Fruit fly (Drosophila melanogaster) whole organism, embryonic: ENCODE data around the gene Jupiter.

Experiments used
- Bdp1 ChIP-seq: fragments of 200-800 bp; sonication (Bioruptor generic); optimal IDR thresholded peaks from 3 replicates; lab custom pipeline; 2016; ENCODE audit warnings: missing biosample characterization, missing genetic modification characterization
- CG10366 ChIP-seq: fragments of 200-800 bp; sonication (Bioruptor generic); IDR thresholded peaks from 2 replicates; pipeline ENCODE4 v1.3.6; 2022; ENCODE audit warnings: missing biosample characterization, missing genetic modification characterization
- CG10431 ChIP-seq: fragments of 200-800 bp; sonication (Bioruptor generic); optimal IDR thresholded peaks from 3 replicates; lab custom pipeline; 2018; ENCODE audit warnings: missing biosample characterization, mild to moderate bottlenecking, missing genetic modification characterization
- CG10462 ChIP-seq: fragments of 200-800 bp; sonication (Bioruptor generic); optimal IDR thresholded peaks from 2 replicates; lab custom pipeline; 2016; ENCODE audit warnings: missing biosample characterization, missing genetic modification characterization
- CG11695 ChIP-seq: fragments of 200-800 bp; sonication (Bioruptor generic); IDR thresholded peaks from 3 replicates; pipeline ENCODE4 v1.3.6; 2022; ENCODE audit warnings: missing biosample characterization, missing genetic modification characterization
- CG12769 ChIP-seq: fragments of 200-800 bp; sonication (Bioruptor generic); optimal IDR thresholded peaks from 2 replicates; lab custom pipeline; 2019; ENCODE audit warnings: missing biosample characterization, mild to moderate bottlenecking, missing genetic modification characterization, moderate library complexity
- CG12942 ChIP-seq: fragments of 200-800 bp; sonication (Bioruptor generic); optimal IDR thresholded peaks from 3 replicates; lab custom pipeline; 2016; ENCODE audit warnings: missing biosample characterization, missing genetic modification characterization
- CG14667 ChIP-seq: fragments of 200-800 bp; sonication (Bioruptor generic); IDR thresholded peaks from 2 replicates; pipeline ENCODE4 v1.3.6; 2022; ENCODE audit warnings: missing biosample characterization, missing genetic modification characterization
- CG1603 ChIP-seq: fragments of 200-800 bp; sonication (Bioruptor generic); optimal IDR thresholded peaks from 2 replicates; lab custom pipeline; 2019; ENCODE audit warnings: missing biosample characterization, mild to moderate bottlenecking, missing genetic modification characterization, moderate library complexity
- CG2120 ChIP-seq: fragments of 200-800 bp; sonication (Bioruptor generic); optimal IDR thresholded peaks from 3 replicates; lab custom pipeline; 2016; ENCODE audit warnings: missing biosample characterization, missing genetic modification characterization
- CG2889 ChIP-seq: fragments of 200-800 bp; sonication (Bioruptor generic); IDR thresholded peaks from 3 replicates; pipeline ENCODE4 v1.3.6; 2022; ENCODE audit warnings: missing biosample characterization, missing genetic modification characterization
- CG33213 ChIP-seq: fragments of 200-800 bp; sonication (Bioruptor generic); optimal IDR thresholded peaks from 3 replicates; lab custom pipeline; 2016; ENCODE audit warnings: missing biosample characterization, missing genetic modification characterization
- CG34376 ChIP-seq: fragments of 200-800 bp; sonication (Bioruptor generic); optimal IDR thresholded peaks from 2 replicates; lab custom pipeline; 2018; ENCODE audit warnings: missing biosample characterization, mild to moderate bottlenecking, missing genetic modification characterization
- CG4424 ChIP-seq: fragments of 200-800 bp; sonication (Bioruptor generic); optimal IDR thresholded peaks from 3 replicates; lab custom pipeline; 2016; ENCODE audit warnings: missing biosample characterization, missing genetic modification characterization
- CG4707 ChIP-seq: fragments of 200-800 bp; sonication (Bioruptor generic); optimal IDR thresholded peaks from 2 replicates; lab custom pipeline; 2018; ENCODE audit warnings: missing biosample characterization, mild to moderate bottlenecking, missing genetic modification characterization, moderate library complexity
- CG6175 ChIP-seq: fragments of 200-800 bp; sonication (Bioruptor generic); IDR thresholded peaks from 3 replicates; pipeline ENCODE4 v1.3.6; 2022; ENCODE audit warnings: missing biosample characterization, missing genetic modification characterization
- CG6813 ChIP-seq: fragments of 200-800 bp; sonication (Bioruptor generic); optimal IDR thresholded peaks from 2 replicates; lab custom pipeline; 2017; ENCODE audit warnings: missing biosample characterization, missing genetic modification characterization, mild to moderate bottlenecking, moderate library complexity, missing genetic modification reagents
- CG7963 ChIP-seq: fragments of 200-800 bp; sonication (Bioruptor generic); IDR thresholded peaks from 3 replicates; pipeline ENCODE4 v1.3.6; 2022; ENCODE audit warnings: missing biosample characterization, missing genetic modification characterization; ENCODE audit not compliant: partially characterized antibody
- CkIIα-i1 ChIP-seq: fragments of 200-800 bp; sonication (Bioruptor generic); IDR thresholded peaks from 2 replicates; pipeline ENCODE4 v1.3.6; 2022; ENCODE audit warnings: missing biosample characterization, missing genetic modification characterization
- Drgx ChIP-seq: fragments of 200-800 bp; sonication (Bioruptor generic); IDR thresholded peaks from 2 replicates; pipeline ENCODE4 v1.3.6; 2022; ENCODE audit warnings: missing biosample characterization, missing genetic modification characterization
- Ets97D ChIP-seq: fragments of 200-800 bp; sonication (Bioruptor generic); optimal IDR thresholded peaks from 3 replicates; lab custom pipeline; 2016; ENCODE audit warnings: missing biosample characterization, missing genetic modification characterization
- H2.0 ChIP-seq: fragments of 200-800 bp; sonication (Bioruptor generic); IDR thresholded peaks from 2 replicates; pipeline ENCODE4 v1.3.6; 2022; ENCODE audit warnings: missing biosample characterization, missing genetic modification characterization
- Lhr ChIP-seq: fragments of 200-800 bp; sonication (Bioruptor generic); optimal IDR thresholded peaks from 3 replicates; lab custom pipeline; 2017; ENCODE audit warnings: mild to moderate bottlenecking, missing biosample characterization, missing genetic modification reagents, missing genetic modification characterization
- Nf-YB ChIP-seq: fragments of 200-800 bp; sonication (Bioruptor generic); optimal IDR thresholded peaks from 3 replicates; lab custom pipeline; 2019; ENCODE audit warnings: missing biosample characterization, mild to moderate bottlenecking, missing genetic modification characterization, moderate library complexity
- Opbp ChIP-seq: fragments of 200-800 bp; sonication (Bioruptor generic); IDR thresholded peaks from 3 replicates; pipeline ENCODE4 v1.3.6; 2022; ENCODE audit warnings: missing biosample characterization, missing genetic modification characterization; ENCODE audit not compliant: partially characterized antibody
- Sox102F ChIP-seq: fragments of 200-800 bp; sonication (Bioruptor generic); optimal IDR thresholded peaks from 2 replicates; lab custom pipeline; 2018; ENCODE audit warnings: missing biosample characterization, mild to moderate bottlenecking, missing genetic modification characterization, moderate library complexity
- Sry-β ChIP-seq: fragments of 200-800 bp; sonication (Bioruptor generic); optimal IDR thresholded peaks from 2 replicates; lab custom pipeline; 2018; ENCODE audit warnings: missing biosample characterization, mild to moderate bottlenecking, missing genetic modification characterization, moderate library complexity
- TFAM ChIP-seq: fragments of 200-800 bp; sonication (Bioruptor generic); optimal IDR thresholded peaks from 2 replicates; lab custom pipeline; 2017; ENCODE audit warnings: missing biosample characterization, missing genetic modification characterization, inconsistent platforms
- aop ChIP-seq: fragments of 200-800 bp; sonication (Bioruptor generic); IDR thresholded peaks from 2 replicates; pipeline ENCODE4 v1.3.6; 2022; ENCODE audit warnings: missing biosample characterization, missing genetic modification characterization
- ase ChIP-seq: fragments of 200-800 bp; sonication (Bioruptor generic); IDR thresholded peaks from 3 replicates; pipeline ENCODE4 v1.3.6; 2022; ENCODE audit warnings: missing biosample characterization, missing genetic modification characterization
- cad ChIP-seq: fragments of >200 bp; optimal IDR thresholded peaks from 2 replicates; lab custom pipeline; 2017; ENCODE audit warnings: missing biosample characterization, missing genetic modification characterization
- crol ChIP-seq: fragments of 200-800 bp; sonication (Bioruptor generic); IDR thresholded peaks from 2 replicates; pipeline ENCODE4 v1.3.6; 2022; ENCODE audit warnings: missing biosample characterization, missing genetic modification characterization
- dmrt11E ChIP-seq: fragments of 200-800 bp; sonication (Bioruptor generic); optimal IDR thresholded peaks from 3 replicates; lab custom pipeline; 2018; ENCODE audit warnings: missing biosample characterization, mild to moderate bottlenecking, missing genetic modification characterization, moderate library complexity
- dpn ChIP-seq, 2 experiments: fragments of 200-800 bp; sonication (Bioruptor generic); optimal IDR thresholded peaks; 3 replicates each; lab custom pipeline; 2016; ENCODE audit warnings: missing biosample characterization in 2 of 2, missing genetic modification characterization in 2 of 2
- emc ChIP-seq: fragments of 200-800 bp; sonication (Bioruptor generic); optimal IDR thresholded peaks from 2 replicates; lab custom pipeline; 2016; ENCODE audit warnings: missing biosample characterization, missing genetic modification characterization
- fd3F ChIP-seq: fragments of 200-800 bp; sonication (Bioruptor generic); optimal IDR thresholded peaks from 2 replicates; lab custom pipeline; 2018; ENCODE audit warnings: missing biosample characterization, mild to moderate bottlenecking, missing genetic modification characterization, moderate library complexity
- fd96Cb ChIP-seq: fragments of 200-800 bp; sonication (Bioruptor generic); optimal IDR thresholded peaks from 2 replicates; lab custom pipeline; 2018; ENCODE audit warnings: missing biosample characterization, mild to moderate bottlenecking, missing genetic modification characterization, moderate library complexity
- gfzf ChIP-seq: fragments of 200-800 bp; sonication (Bioruptor generic); optimal IDR thresholded peaks from 2 replicates; lab custom pipeline; 2016; ENCODE audit warnings: missing biosample characterization, mild to moderate bottlenecking, missing genetic modification characterization, moderate library complexity
- hb ChIP-seq: fragments of 200-800 bp; sonication (Bioruptor generic); IDR thresholded peaks from 3 replicates; pipeline ENCODE4 v1.3.6; 2022; ENCODE audit warnings: missing biosample characterization, missing genetic modification characterization; ENCODE audit not compliant: partially characterized antibody
- lov ChIP-seq, 2 experiments: fragments of 200-800 bp in 1 of 2; fragments of >200 bp in 1 of 2; sonication (Bioruptor generic) in 1 of 2; IDR thresholded peaks in 1 of 2; optimal IDR thresholded peaks in 1 of 2; 2 replicates in 1 of 2; 3 replicates in 1 of 2; pipeline versions ENCODE4 v1.3.6 to Lab custom; 2017 to 2022; ENCODE audit warnings: missing biosample characterization in 1 of 2, missing genetic modification characterization in 1 of 2
- mirr ChIP-seq: fragments of 200-800 bp; sonication (Bioruptor generic); optimal IDR thresholded peaks from 3 replicates; lab custom pipeline; 2018; ENCODE audit warnings: missing biosample characterization, mild to moderate bottlenecking, missing genetic modification characterization
- nerfin-1 ChIP-seq: fragments of 200-800 bp; sonication (Bioruptor generic); optimal IDR thresholded peaks from 3 replicates; lab custom pipeline; 2019; ENCODE audit warnings: missing biosample characterization, mild to moderate bottlenecking, missing genetic modification characterization, moderate library complexity
- nerfin-2 ChIP-seq: fragments of 200-800 bp; sonication (Bioruptor generic); IDR thresholded peaks from 2 replicates; pipeline ENCODE4 v1.3.6; 2022; ENCODE audit warnings: missing biosample characterization, missing genetic modification characterization; ENCODE audit not compliant: partially characterized antibody
- phol ChIP-seq: fragments of 200-800 bp; sonication (Bioruptor generic); optimal IDR thresholded peaks from 3 replicates; lab custom pipeline; 2018; ENCODE audit warnings: missing biosample characterization, mild to moderate bottlenecking, missing genetic modification characterization, moderate library complexity
- prd ChIP-seq, 3 experiments: fragments of >200 bp in 2 of 3; fragments of 200-800 bp in 1 of 3; sonication (Bioruptor generic) in 1 of 3; optimal IDR thresholded peaks in 2 of 3; IDR thresholded peaks in 1 of 3; 2 replicates in 2 of 3; 3 replicates in 1 of 3; pipeline versions ENCODE4 v1.3.6 to Lab custom; 2017 to 2022; ENCODE audit warnings: missing biosample characterization in 1 of 3, missing genetic modification characterization in 1 of 3
- repo ChIP-seq: fragments of 200-800 bp; sonication (Bioruptor generic); optimal IDR thresholded peaks from 2 replicates; lab custom pipeline; 2016; ENCODE audit warnings: missing biosample characterization, missing genetic modification characterization
- sisA ChIP-seq: fragments of 200-800 bp; sonication (Bioruptor generic); IDR thresholded peaks from 2 replicates; pipeline ENCODE4 v1.3.6; 2022; ENCODE audit warnings: missing biosample characterization, missing genetic modification characterization
- tna ChIP-seq: fragments of 200-800 bp; sonication (Bioruptor generic); IDR thresholded peaks from 2 replicates; pipeline ENCODE4 v1.3.6; 2022; ENCODE audit warnings: missing biosample characterization, missing genetic modification characterization; ENCODE audit not compliant: partially characterized antibody
- wek ChIP-seq: fragments of 200-800 bp; sonication (Bioruptor generic); optimal IDR thresholded peaks from 3 replicates; lab custom pipeline; 2018; ENCODE audit warnings: missing biosample characterization, mild to moderate bottlenecking, missing genetic modification characterization, moderate library complexity

Jupiter gene

dm6 chr3R:11649449-11649848 lies 29.7 kb upstream of the Jupiter start (continued):
- TF ChIP-seq Lhr (GFP tag; lab: Kevin White, UChicago) (peak; percentile 40), CG6175 (GFP tag; lab: Robert Waterston, UW) (peak; percentile 96), CG2120 (GFP tag; lab: Kevin White, UChicago) (peak; percentile 99), Opbp (GFP tag; lab: Robert Waterston, UW) (no peak), aop (GFP tag; lab: Robert Waterston, UW) (peak; percentile 92), dpn (GFP tag; optimal IDR thresholded peaks at IDR 0.05; lab: Kevin White, UChicago) (peak; percentile 98), mirr (GFP tag; lab: Kevin White, UChicago) (peak; percentile 98), TFAM (peak; percentile 8), nerfin-2 (no peak), cad (GFP tag; lab: Kevin White, UChicago) (no peak), fd3F (GFP tag; lab: Kevin White, UChicago) (peak; percentile 97), fd96Cb (tag; lab: Kevin White, UChicago) (peak; percentile 92), CG33213 (GFP tag; lab: Kevin White, UChicago) (peak; percentile 97), Bdp1 (GFP tag; lab: Kevin White, UChicago) (peak; percentile 82), sisA (peak; percentile 98), hb (GFP tag; lab: Robert Waterston, UW) (no peak), crol (peak; percentile 67), phol (tag; lab: Kevin White, UChicago) (peak; percentile 88), CG10366 (GFP tag; lab: Robert Waterston, UW) (peak; percentile 98), CG10431 (GFP tag; lab: Kevin White, UChicago) (peak; percentile 60), CG10462 (peak; percentile 89), emc (peak; percentile 94), CG7963 (GFP tag; lab: Robert Waterston, UW) (no peak), lov (optimal IDR thresholded peaks at IDR 0.05; lab: Kevin White, UChicago) (no peak), lov (GFP tag; IDR thresholded peaks at IDR 0.05; lab: Robert Waterston, UW) (peak; percentile 92; the same call in 2 of the 3 replicates), CG12942 (GFP tag; lab: Kevin White, UChicago) (peak; percentile 95), CG4424 (GFP tag; lab: Kevin White, UChicago) (peak; percentile 94), nerfin-1 (tag; lab: Kevin White, UChicago) (peak; percentile 81), ase (peak; percentile 94), Sry-β (GFP tag; lab: Kevin White, UChicago) (no peak), repo (GFP tag; lab: Kevin White, UChicago) (peak; percentile 96), Drgx (peak; percentile 89), CG6813 (peak; percentile 93), CG14667 (GFP tag; lab: Robert Waterston, UW) (peak; percentile 96), tna (no peak), wek (GFP tag; lab: Kevin White, UChicago) (peak; percentile 84), Nf-YB (peak; percentile 71), CG34376 (GFP tag; lab: Kevin White, UChicago) (peak; percentile 93), CG11695 (GFP tag; lab: Robert Waterston, UW) (peak; percentile 94), H2.0 (GFP tag; lab: Robert Waterston, UW) (peak; percentile 98), CG2889 (GFP tag; lab: Robert Waterston, UW) (peak; percentile 95), prd (optimal IDR thresholded peaks at IDR 0.05; lab: Kevin White, UChicago) (no peak), prd (GFP tag; IDR thresholded peaks at IDR 0.05; lab: Robert Waterston, UW) (peak; percentile 98), CkIIα-i1 (GFP tag; lab: Robert Waterston, UW) (peak; percentile 93), CG1603 (tag; lab: Kevin White, UChicago) (peak; percentile 93), CG4707 (GFP tag; lab: Kevin White, UChicago) (peak; percentile 82), CG12769 (tag; lab: Kevin White, UChicago) (peak; percentile 98), Sox102F (peak; percentile 97), gfzf (GFP tag; lab: Kevin White, UChicago) (peak; percentile 0), Ets97D (peak; percentile 84), dmrt11E (peak; percentile 69)
